Worm (Caenorhabditis elegans) whole organism, L2 larva: ENCODE data around the gene dnj-25.

Experiments used
- C34F6.9 ChIP-seq: fragments of 150-350 bp; optimal IDR thresholded peaks from 2 replicates; lab custom pipeline; 2014; ENCODE audit warnings: missing biosample characterization, missing genetic modification characterization
- F13H6.1 ChIP-seq: sonication (generic microtip); optimal IDR thresholded peaks from 2 replicates; lab custom pipeline; 2016; ENCODE audit warnings: missing genetic modification characterization, missing compliant biosample characterization
- R02D3.7 ChIP-seq: fragments of 150-350 bp; optimal IDR thresholded peaks from 2 replicates; lab custom pipeline; 2014; ENCODE audit warnings: missing biosample characterization, missing genetic modification characterization
- Y55F3AM.14 ChIP-seq: fragments of 200-800 bp; sonication (Bioruptor generic); optimal IDR thresholded peaks from 2 replicates; lab custom pipeline; 2018; ENCODE audit warnings: mild to moderate bottlenecking, missing genetic modification characterization, missing compliant biosample characterization
- ZK546.5 ChIP-seq: sonication (generic microtip); optimal IDR thresholded peaks from 2 replicates; lab custom pipeline; 2017; ENCODE audit warnings: missing biosample characterization, missing genetic modification characterization
- aly-2 ChIP-seq: fragments of 150-350 bp; optimal IDR thresholded peaks from 2 replicates; lab custom pipeline; 2014; ENCODE audit warnings: missing biosample characterization, missing genetic modification characterization
- ama-1 ChIP-seq: fragments of 150-350 bp; optimal IDR thresholded peaks from 2 replicates; lab custom pipeline; 2018; ENCODE audit warnings: inconsistent platforms
- ceh-16 ChIP-seq: fragments of 150-350 bp; optimal IDR thresholded peaks from 2 replicates; lab custom pipeline; 2014; ENCODE audit warnings: missing biosample characterization, missing genetic modification characterization
- ceh-82 ChIP-seq: fragments of 150-350 bp; optimal IDR thresholded peaks from 2 replicates; lab custom pipeline; 2014; ENCODE audit warnings: missing biosample characterization, missing genetic modification characterization
- crh-2 ChIP-seq: sonication (generic microtip); optimal IDR thresholded peaks from 2 replicates; lab custom pipeline; 2017; ENCODE audit warnings: missing biosample characterization, missing genetic modification characterization
- dmd-4 ChIP-seq: sonication (generic microtip); optimal IDR thresholded peaks from 2 replicates; lab custom pipeline; 2017; ENCODE audit warnings: missing biosample characterization, missing genetic modification characterization
- egl-27 ChIP-seq: sonication (generic microtip); optimal IDR thresholded peaks from 3 replicates; lab custom pipeline; 2017; ENCODE audit warnings: missing biosample characterization, missing genetic modification reagents, missing genetic modification characterization
- elt-1 ChIP-seq: fragments of 150-350 bp; optimal IDR thresholded peaks from 2 replicates; lab custom pipeline; 2014; ENCODE audit warnings: missing biosample characterization, missing genetic modification characterization
- elt-3 ChIP-seq: sonication (generic microtip); optimal IDR thresholded peaks from 2 replicates; lab custom pipeline; 2017; ENCODE audit warnings: missing biosample characterization, missing genetic modification characterization
- fos-1 ChIP-seq: fragments of 150-350 bp; optimal IDR thresholded peaks from 2 replicates; lab custom pipeline; 2014; ENCODE audit warnings: missing biosample characterization, missing genetic modification characterization
- gmeb-1 ChIP-seq: fragments of 150-350 bp; optimal IDR thresholded peaks from 2 replicates; lab custom pipeline; 2014; ENCODE audit warnings: missing biosample characterization, missing genetic modification characterization
- lin-11 ChIP-seq: fragments of 150-350 bp; sonication (generic microtip); optimal IDR thresholded peaks from 2 replicates; lab custom pipeline; 2014; ENCODE audit warnings: missing biosample characterization, missing genetic modification characterization, inconsistent platforms, mixed read lengths
- lin-13 ChIP-seq: fragments of 150-350 bp; optimal IDR thresholded peaks from 2 replicates; lab custom pipeline; 2014; ENCODE audit warnings: missing biosample characterization, missing genetic modification reagents, missing genetic modification characterization
- lsy-2 ChIP-seq, 2 experiments: fragments of 150-350 bp in 1 of 2; sonication (generic microtip) in 1 of 2; optimal IDR thresholded peaks; 2 replicates each; lab custom pipeline; 2014 to 2017; ENCODE audit warnings: missing biosample characterization in 2 of 2, missing genetic modification characterization in 2 of 2
- mab-5 ChIP-seq: fragments of 150-350 bp; optimal IDR thresholded peaks from 2 replicates; lab custom pipeline; 2014; ENCODE audit warnings: missing biosample characterization, missing genetic modification characterization
- mbf-1 ChIP-seq: sonication (generic microtip); optimal IDR thresholded peaks from 2 replicates; lab custom pipeline; 2017; ENCODE audit warnings: missing biosample characterization, missing genetic modification characterization
- mdl-1 ChIP-seq, 2 experiments: fragments of 150-350 bp in 1 of 2; sonication (generic microtip) in 1 of 2; optimal IDR thresholded peaks; 2 replicates each; lab custom pipeline; 2017; ENCODE audit warnings: missing biosample characterization in 2 of 2, missing genetic modification characterization in 2 of 2
- nhr-12 ChIP-seq: fragments of 150-350 bp; optimal IDR thresholded peaks from 2 replicates; lab custom pipeline; 2014; ENCODE audit warnings: missing biosample characterization, missing genetic modification characterization
- nhr-129 ChIP-seq: fragments of 150-350 bp; optimal IDR thresholded peaks from 2 replicates; lab custom pipeline; 2014; ENCODE audit warnings: missing biosample characterization, missing genetic modification characterization
- nhr-21 ChIP-seq: fragments of 150-350 bp; optimal IDR thresholded peaks from 2 replicates; lab custom pipeline; 2014; ENCODE audit warnings: missing biosample characterization, missing genetic modification characterization
- nhr-23 ChIP-seq: fragments of 150-350 bp; optimal IDR thresholded peaks from 2 replicates; lab custom pipeline; 2014; ENCODE audit warnings: missing biosample characterization, missing genetic modification reagents, missing genetic modification characterization
- nhr-25 ChIP-seq: fragments of 150-350 bp; sonication (generic microtip); optimal IDR thresholded peaks from 3 replicates; lab custom pipeline; 2014; ENCODE audit warnings: missing biosample characterization, missing genetic modification characterization
- nhr-6 ChIP-seq: fragments of 150-350 bp; optimal IDR thresholded peaks from 2 replicates; lab custom pipeline; 2014; ENCODE audit warnings: missing biosample characterization, missing genetic modification characterization
- nhr-77 ChIP-seq: fragments of 150-350 bp; optimal IDR thresholded peaks from 2 replicates; lab custom pipeline; 2014; ENCODE audit warnings: missing biosample characterization, missing genetic modification characterization
- sem-4 ChIP-seq: fragments of 150-350 bp; optimal IDR thresholded peaks from 2 replicates; lab custom pipeline; 2014; ENCODE audit warnings: missing biosample characterization, missing genetic modification reagents, missing genetic modification characterization
- sma-3 ChIP-seq: sonication (generic microtip); optimal IDR thresholded peaks from 2 replicates; lab custom pipeline; 2016; ENCODE audit warnings: missing genetic modification reagents, missing genetic modification characterization, missing compliant biosample characterization
- sma-9 ChIP-seq, 2 experiments: fragments of 150-350 bp in 1 of 2; sonication (generic microtip) in 1 of 2; optimal IDR thresholded peaks; 2 replicates each; lab custom pipeline; 2014 to 2016; ENCODE audit warnings: missing genetic modification characterization in 2 of 2, mild to moderate bottlenecking in 1 of 2, missing biosample characterization in 1 of 2, missing compliant biosample characterization in 1 of 2, missing genetic modification reagents in 1 of 2, moderate library complexity in 1 of 2
- snpc-4 ChIP-seq: fragments of 150-350 bp; optimal IDR thresholded peaks from 2 replicates; lab custom pipeline; 2014; ENCODE audit warnings: missing biosample characterization, missing genetic modification characterization
- unc-55 ChIP-seq: fragments of 150-350 bp; sonication (generic microtip); optimal IDR thresholded peaks from 3 replicates; lab custom pipeline; 2014; ENCODE audit warnings: missing biosample characterization, missing genetic modification reagents, missing genetic modification characterization
- unc-62 ChIP-seq: fragments of 150-350 bp; optimal IDR thresholded peaks from 2 replicates; lab custom pipeline; 2014; ENCODE audit warnings: missing biosample characterization, missing genetic modification reagents, missing genetic modification characterization
- zag-1 ChIP-seq: fragments of 150-350 bp; optimal IDR thresholded peaks from 2 replicates; lab custom pipeline; 2014; ENCODE audit warnings: missing biosample characterization, missing genetic modification characterization
- ztf-1 ChIP-seq: fragments of 200-800 bp; sonication (Bioruptor generic); conservative IDR thresholded peaks from 2 replicates; pipeline ENCODE4 v1.3.6; 2022; ENCODE audit warnings: missing genetic modification characterization, missing compliant biosample characterization
- ztf-4 ChIP-seq: fragments of 150-350 bp; optimal IDR thresholded peaks from 2 replicates; lab custom pipeline; 2014; ENCODE audit warnings: missing biosample characterization, missing genetic modification characterization

dnj-25 gene

ce11 chrV:20785848-20786225 is 41.7 kb upstream of the dnj-25 start:
- TF ChIP-seq dmd-4 (no peak), nhr-12 (no peak), nhr-23 (no peak)
- TF ChIP-seq, all 48 proteins: peak for 0

DNA sequence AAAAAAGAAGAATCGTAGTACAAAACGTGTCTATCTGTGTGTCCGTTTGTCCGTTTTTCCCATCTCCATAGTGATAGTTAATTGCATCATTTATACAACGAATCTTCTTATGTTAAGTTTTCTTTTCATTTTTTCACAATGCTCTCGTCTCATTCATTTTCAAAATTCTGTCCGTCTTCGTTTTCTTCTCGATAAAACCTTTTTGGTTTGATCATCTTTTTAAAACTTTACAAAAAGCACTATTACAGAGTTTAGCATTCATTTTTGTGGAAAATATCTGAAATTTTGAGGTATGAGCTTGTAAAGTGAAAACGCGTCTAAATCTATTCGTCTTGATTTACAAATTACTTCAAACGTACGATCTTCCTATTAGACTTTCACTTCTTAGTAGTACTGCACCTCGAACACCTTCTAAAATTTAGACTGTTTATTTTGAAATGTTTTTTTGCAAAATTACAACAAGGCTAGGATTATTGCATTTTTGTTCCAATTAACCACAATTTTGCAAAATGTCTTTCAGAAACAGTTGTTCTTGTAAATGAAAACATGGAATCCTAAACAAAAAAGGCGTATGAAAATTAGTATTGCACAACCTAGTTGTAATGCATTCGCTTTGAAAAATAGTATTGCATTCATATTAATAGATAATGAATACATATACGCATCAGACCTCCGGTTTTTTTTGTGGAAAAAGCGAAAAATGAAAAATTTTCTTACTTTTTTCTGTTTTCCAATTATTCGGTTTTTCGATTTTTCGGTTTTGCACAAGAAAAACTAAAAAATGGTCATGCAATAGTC is 41.1 kb upstream of the dnj-25 start:
- TF ChIP-seq nhr-21 (peak; percentile 23), nhr-77 (tag; lab: Kevin White, UChicago) (no peak), ceh-82 (tag; lab: Kevin White, UChicago) (no peak), aly-2 (tag; lab: Kevin White, UChicago) (no peak), lsy-2 (tag; optimal IDR thresholded peaks at IDR 0.05; lab: Kevin White, UChicago) (peak; percentile 11 to 19), nhr-25 (tag; lab: Kevin White, UChicago) (peak; percentile 45), unc-62 (no peak), egl-27 (tag; lab: Kevin White, UChicago) (no peak), nhr-23 (no peak), C34F6.9 (tag; lab: Kevin White, UChicago) (peak; percentile 15), mbf-1 (no peak), mab-5 (tag; lab: Kevin White, UChicago) (no peak), lin-11 (tag; lab: Kevin White, UChicago) (no peak), lin-13 (GFP tag; lab: Kevin White, UChicago) (no peak), nhr-129 (tag; lab: Kevin White, UChicago) (no peak), ztf-4 (tag; lab: Kevin White, UChicago) (peak; percentile 38), R02D3.7 (tag; lab: Kevin White, UChicago) (no peak)

DNA sequence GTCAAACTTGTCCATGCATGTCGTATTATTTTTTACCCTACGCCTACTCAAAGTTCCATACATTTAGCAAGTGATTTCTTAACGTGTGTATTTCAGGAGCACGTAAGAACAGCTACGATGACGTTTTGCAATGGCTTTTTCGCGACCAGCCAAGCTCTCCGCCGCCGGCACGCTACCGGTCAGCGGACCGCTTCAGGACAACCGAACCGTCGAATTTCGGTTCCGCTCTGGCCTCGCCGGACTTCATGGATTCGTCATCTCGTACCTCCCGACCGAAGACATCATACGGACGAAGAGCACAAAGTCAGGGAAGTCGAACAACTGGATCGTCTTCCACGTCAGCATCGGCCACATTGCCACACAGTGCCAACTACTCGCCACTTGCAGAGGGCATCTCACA is 39.5 kb upstream of the dnj-25 start:
- TF ChIP-seq C34F6.9 (tag; lab: Kevin White, UChicago) = no peak
- TF ChIP-seq mab-5 (tag; lab: Kevin White, UChicago) = no peak
- TF ChIP-seq ZK546.5 (tag; lab: Kevin White, UChicago) = no peak
- no peak for TF ChIP-seq ztf-1
- no peak for TF ChIP-seq nhr-25 (tag; lab: Kevin White, UChicago)
- TF ChIP-seq fos-1 = no peak
- TF ChIP-seq ceh-16 = no peak
- TF ChIP-seq unc-55 (GFP tag; lab: Kevin White, UChicago) = no peak
- TF ChIP-seq elt-1 (tag; lab: Kevin White, UChicago) = no peak
- TF ChIP-seq gmeb-1 = no peak
- TF ChIP-seq, all 48 proteins: peak for 0

- TF ChIP-seq nhr-21 = no peak
- TF ChIP-seq unc-55 (GFP tag; lab: Kevin White, UChicago) = peak; percentile 97
- peak; percentile 59 for TF ChIP-seq C34F6.9 (tag; lab: Kevin White, UChicago)
- peak; percentile 44 for TF ChIP-seq nhr-6
- TF ChIP-seq mdl-1 (tag; optimal IDR thresholded peaks at IDR 0.05; lab: Kevin White, UChicago) = peak; percentile 63 to 88
- peak; percentile 84 for TF ChIP-seq sma-9 (GFP tag; optimal IDR thresholded peaks at IDR 0.05; lab: Kevin White, UChicago)
- no peak for TF ChIP-seq sma-9 (tag; optimal IDR thresholded peaks at IDR 0.05; lab: Kevin White, UChicago)
- peak; percentile 14 for TF ChIP-seq egl-27 (tag; lab: Kevin White, UChicago)
- peak; percentile 85 for TF ChIP-seq sem-4 (tag; lab: Kevin White, UChicago)
- TF ChIP-seq gmeb-1 = no peak
- peak; percentile 46 for TF ChIP-seq lin-13 (GFP tag; lab: Kevin White, UChicago)
- TF ChIP-seq sma-3 (GFP tag; lab: Kevin White, UChicago) = no peak
- TF ChIP-seq fos-1 = peak; percentile 14
- TF ChIP-seq nhr-12 = no peak
- TF ChIP-seq crh-2 (tag; lab: Kevin White, UChicago) = peak; percentile 82
- TF ChIP-seq nhr-25 (tag; lab: Kevin White, UChicago) = no peak
- peak; percentile 69 for TF ChIP-seq F13H6.1 (tag; lab: Kevin White, UChicago)
- no peak for TF ChIP-seq elt-3 (tag; lab: Kevin White, UChicago)
- TF ChIP-seq snpc-4 (tag; lab: Kevin White, UChicago) = peak; percentile 38
- TF ChIP-seq ama-1 = peak; percentile 42
- TF ChIP-seq lsy-2 (tag; optimal IDR thresholded peaks at IDR 0.05; lab: Kevin White, UChicago) = peak in 1 of 2 experiments; percentile 78
- no peak for TF ChIP-seq R02D3.7 (tag; lab: Kevin White, UChicago)
- TF ChIP-seq dmd-4 = no peak
- TF ChIP-seq elt-1 (tag; lab: Kevin White, UChicago) = no peak
- peak; percentile 91 for TF ChIP-seq zag-1
- peak; percentile 82 for TF ChIP-seq nhr-129 (tag; lab: Kevin White, UChicago)
- no peak for TF ChIP-seq Y55F3AM.14
- peak; percentile 49 for TF ChIP-seq ztf-4 (tag; lab: Kevin White, UChicago)
Observed at ce11 chrV:20782188-20782587, 38.0 kb upstream of the dnj-25 start.
